Worm (Caenorhabditis elegans) whole organism, L2 larva: ENCODE measurements around the gene srh-87.

Experiments
- R02D3.7 ChIP-seq: fragments of 150-350 bp; optimal IDR thresholded peaks from 2 replicates; lab custom pipeline; 2014; ENCODE audit warnings: missing biosample characterization, missing genetic modification characterization
- ZK546.5 ChIP-seq: sonication (generic microtip); optimal IDR thresholded peaks from 2 replicates; lab custom pipeline; 2017; ENCODE audit warnings: missing biosample characterization, missing genetic modification characterization
- aly-2 ChIP-seq: fragments of 150-350 bp; optimal IDR thresholded peaks from 2 replicates; lab custom pipeline; 2014; ENCODE audit warnings: missing biosample characterization, missing genetic modification characterization
- lin-11 ChIP-seq: fragments of 150-350 bp; sonication (generic microtip); optimal IDR thresholded peaks from 2 replicates; lab custom pipeline; 2014; ENCODE audit warnings: missing biosample characterization, missing genetic modification characterization, inconsistent platforms, mixed read lengths
- lsy-2 ChIP-seq, 2 experiments: fragments of 150-350 bp in 1 of 2; sonication (generic microtip) in 1 of 2; optimal IDR thresholded peaks; 2 replicates each; lab custom pipeline; 2014 to 2017; ENCODE audit warnings: missing biosample characterization in 2 of 2, missing genetic modification characterization in 2 of 2
- mdl-1 ChIP-seq, 2 experiments: fragments of 150-350 bp in 1 of 2; sonication (generic microtip) in 1 of 2; optimal IDR thresholded peaks; 2 replicates each; lab custom pipeline; 2017; ENCODE audit warnings: missing biosample characterization in 2 of 2, missing genetic modification characterization in 2 of 2
- nhr-11 ChIP-seq: fragments of 150-350 bp; optimal IDR thresholded peaks from 2 replicates; lab custom pipeline; 2014; ENCODE audit warnings: missing biosample characterization, missing genetic modification characterization
- nhr-237 ChIP-seq: fragments of 150-350 bp; optimal IDR thresholded peaks from 2 replicates; lab custom pipeline; 2014; ENCODE audit warnings: missing biosample characterization, missing genetic modification characterization
- nhr-6 ChIP-seq: fragments of 150-350 bp; optimal IDR thresholded peaks from 2 replicates; lab custom pipeline; 2014; ENCODE audit warnings: missing biosample characterization, missing genetic modification characterization
- skn-1 ChIP-seq: sonication (generic microtip); optimal IDR thresholded peaks from 2 replicates; lab custom pipeline; 2017; ENCODE audit warnings: missing biosample characterization, missing genetic modification characterization
- unc-39 ChIP-seq: fragments of 150-350 bp; optimal IDR thresholded peaks from 2 replicates; lab custom pipeline; 2014; ENCODE audit warnings: missing biosample characterization, missing genetic modification characterization
- ztf-4 ChIP-seq: fragments of 150-350 bp; optimal IDR thresholded peaks from 2 replicates; lab custom pipeline; 2014; ENCODE audit warnings: missing biosample characterization, missing genetic modification characterization

- TF ChIP-seq ztf-4 (tag; lab: Kevin White, UChicago), result no peak
- TF ChIP-seq lsy-2 (tag; optimal IDR thresholded peaks at IDR 0.05; lab: Kevin White, UChicago), result no peak
- TF ChIP-seq nhr-11 (tag; lab: Kevin White, UChicago), result no peak
- TF ChIP-seq nhr-237 (tag; lab: Kevin White, UChicago), result no peak
- no peak for TF ChIP-seq ZK546.5 (tag; lab: Kevin White, UChicago)
- TF ChIP-seq skn-1 (tag; lab: Kevin White, UChicago), result no peak
- TF ChIP-seq lin-11 (tag; lab: Kevin White, UChicago), result no peak
- no peak for TF ChIP-seq nhr-6
- TF ChIP-seq R02D3.7 (tag; lab: Kevin White, UChicago), result no peak
- TF ChIP-seq aly-2 (tag; lab: Kevin White, UChicago), result no peak
- no peak for TF ChIP-seq mdl-1 (tag; optimal IDR thresholded peaks at IDR 0.05; lab: Kevin White, UChicago)
- no peak for TF ChIP-seq unc-39 (tag; lab: Kevin White, UChicago)
Observed at ce11 chrV:2909525-2909924, 36.0 kb downstream of the srh-87 start, which contains the start of gene zmp-3.
